Worm (Caenorhabditis elegans) whole organism, L3 larva: ENCODE data around the gene nsun-5.
A peak's percentile ranks its signal among the peaks of the same experiment; 100 is the strongest.
"Not testable (repeated sequence)": the region's sequence is repeated elsewhere in the genome, so short reads cannot be mapped to it uniquely, and the experiment has no call there.

ENCODE experiments used
- R02D3.7 ChIP-seq: fragments of 150-350 bp; optimal IDR thresholded peaks from 2 replicates; lab custom pipeline; 2014; ENCODE audit warnings: missing biosample characterization, missing genetic modification characterization
- ZK546.5 ChIP-seq: sonication (generic microtip); optimal IDR thresholded peaks from 2 replicates; lab custom pipeline; 2017; ENCODE audit warnings: missing biosample characterization, missing genetic modification characterization
- ama-1 ChIP-seq: fragments of 150-350 bp; optimal IDR thresholded peaks from 2 replicates; lab custom pipeline; 2018
- ceh-9 ChIP-seq: sonication (generic microtip); optimal IDR thresholded peaks from 2 replicates; lab custom pipeline; 2018; ENCODE audit warnings: missing biosample characterization, missing genetic modification characterization
- daf-12 ChIP-seq: fragments of 150-350 bp; optimal IDR thresholded peaks from 2 replicates; lab custom pipeline; 2014; ENCODE audit warnings: missing biosample characterization, missing genetic modification reagents, missing genetic modification characterization
- egl-27 ChIP-seq: sonication (generic microtip); optimal IDR thresholded peaks from 4 replicates; lab custom pipeline; 2017; ENCODE audit warnings: missing biosample characterization, missing genetic modification reagents, missing genetic modification characterization
- elt-2 ChIP-seq: sonication (generic microtip); optimal IDR thresholded peaks from 2 replicates; lab custom pipeline; 2016; ENCODE audit warnings: missing genetic modification reagents, mild to moderate bottlenecking, missing genetic modification characterization, missing compliant biosample characterization
- elt-3 ChIP-seq, 3 experiments: fragments of 150-350 bp in 1 of 3; sonication (generic microtip) in 2 of 3; optimal IDR thresholded peaks; 2 replicates in 2 of 3; 4 replicates in 1 of 3; lab custom pipeline; 2014 to 2017; ENCODE audit warnings: missing biosample characterization in 3 of 3, missing genetic modification characterization in 3 of 3
- fkh-2 ChIP-seq: fragments of 150-350 bp; optimal IDR thresholded peaks from 2 replicates; lab custom pipeline; 2014; ENCODE audit warnings: missing biosample characterization, missing genetic modification reagents, missing genetic modification characterization
- fos-1 ChIP-seq: fragments of 150-350 bp; optimal IDR thresholded peaks from 2 replicates; lab custom pipeline; 2014; ENCODE audit warnings: missing biosample characterization, missing genetic modification characterization
- hmg-11 ChIP-seq: sonication (generic microtip); optimal IDR thresholded peaks from 2 replicates; lab custom pipeline; 2016; ENCODE audit warnings: missing genetic modification characterization, missing compliant biosample characterization
- jun-1 ChIP-seq: fragments of 150-350 bp; optimal IDR thresholded peaks from 2 replicates; lab custom pipeline; 2014; ENCODE audit warnings: missing biosample characterization, missing genetic modification reagents, missing genetic modification characterization
- lin-15B ChIP-seq: fragments of 150-350 bp; optimal IDR thresholded peaks from 2 replicates; lab custom pipeline; 2014; ENCODE audit warnings: missing biosample characterization, missing genetic modification characterization
- lin-39 ChIP-seq: fragments of 150-350 bp; optimal IDR thresholded peaks from 2 replicates; lab custom pipeline; 2018; ENCODE audit warnings: missing biosample characterization, missing genetic modification reagents, missing genetic modification characterization
- lsy-12 ChIP-seq: sonication (generic microtip); optimal IDR thresholded peaks from 2 replicates; lab custom pipeline; 2016; ENCODE audit warnings: mild to moderate bottlenecking, missing genetic modification characterization, missing compliant biosample characterization
- mdl-1 ChIP-seq: fragments of 150-350 bp; optimal IDR thresholded peaks from 2 replicates; lab custom pipeline; 2014; ENCODE audit warnings: missing biosample characterization, missing genetic modification characterization
- mml-1 ChIP-seq: fragments of 150-350 bp; sonication (generic microtip); optimal IDR thresholded peaks from 3 replicates; lab custom pipeline; 2014; ENCODE audit warnings: missing biosample characterization, missing genetic modification characterization
- nhr-11 ChIP-seq: fragments of 150-350 bp; optimal IDR thresholded peaks from 2 replicates; lab custom pipeline; 2014; ENCODE audit warnings: missing biosample characterization, missing genetic modification characterization
- nhr-237 ChIP-seq: fragments of 150-350 bp; optimal IDR thresholded peaks from 2 replicates; lab custom pipeline; 2014; ENCODE audit warnings: missing biosample characterization, missing genetic modification characterization
- nhr-25 ChIP-seq: sonication (generic microtip); optimal IDR thresholded peaks from 2 replicates; lab custom pipeline; 2017; ENCODE audit warnings: missing biosample characterization, missing genetic modification characterization
- nhr-28 ChIP-seq: fragments of 150-350 bp; optimal IDR thresholded peaks from 2 replicates; lab custom pipeline; 2014; ENCODE audit warnings: missing biosample characterization, missing genetic modification characterization
- nhr-43 ChIP-seq: sonication (generic microtip); optimal IDR thresholded peaks from 2 replicates; lab custom pipeline; 2016; ENCODE audit warnings: mild to moderate bottlenecking, missing genetic modification characterization, missing compliant biosample characterization; ENCODE audit not compliant: poor library complexity, severe bottlenecking
- pha-4 ChIP-seq: fragments of 150-350 bp; optimal IDR thresholded peaks from 2 replicates; lab custom pipeline; 2014; ENCODE audit warnings: missing biosample characterization, missing genetic modification reagents, missing genetic modification characterization
- pqm-1 ChIP-seq: fragments of 150-350 bp; optimal IDR thresholded peaks from 2 replicates; lab custom pipeline; 2017; ENCODE audit warnings: missing biosample characterization, missing genetic modification characterization, inconsistent platforms
- skn-1 ChIP-seq: fragments of 150-350 bp; optimal IDR thresholded peaks from 2 replicates; lab custom pipeline; 2014; ENCODE audit warnings: missing biosample characterization, missing genetic modification characterization
- snpc-4 ChIP-seq: fragments of 150-350 bp; optimal IDR thresholded peaks from 2 replicates; lab custom pipeline; 2014; ENCODE audit warnings: missing biosample characterization, missing genetic modification characterization
- tbx-2 ChIP-seq: sonication (generic microtip); optimal IDR thresholded peaks from 2 replicates; lab custom pipeline; 2016; ENCODE audit warnings: mild to moderate bottlenecking, missing genetic modification characterization, missing compliant biosample characterization
- unc-62 ChIP-seq: fragments of 150-350 bp; sonication (generic microtip); optimal IDR thresholded peaks from 4 replicates; lab custom pipeline; 2014; ENCODE audit warnings: missing biosample characterization, missing genetic modification reagents, missing genetic modification characterization
- zag-1 ChIP-seq: fragments of 150-350 bp; optimal IDR thresholded peaks from 2 replicates; lab custom pipeline; 2014; ENCODE audit warnings: missing biosample characterization, missing genetic modification characterization
- ztf-4 ChIP-seq: fragments of 150-350 bp; optimal IDR thresholded peaks from 2 replicates; lab custom pipeline; 2014; ENCODE audit warnings: missing biosample characterization, missing genetic modification characterization

The nsun-5 gene

DNA sequence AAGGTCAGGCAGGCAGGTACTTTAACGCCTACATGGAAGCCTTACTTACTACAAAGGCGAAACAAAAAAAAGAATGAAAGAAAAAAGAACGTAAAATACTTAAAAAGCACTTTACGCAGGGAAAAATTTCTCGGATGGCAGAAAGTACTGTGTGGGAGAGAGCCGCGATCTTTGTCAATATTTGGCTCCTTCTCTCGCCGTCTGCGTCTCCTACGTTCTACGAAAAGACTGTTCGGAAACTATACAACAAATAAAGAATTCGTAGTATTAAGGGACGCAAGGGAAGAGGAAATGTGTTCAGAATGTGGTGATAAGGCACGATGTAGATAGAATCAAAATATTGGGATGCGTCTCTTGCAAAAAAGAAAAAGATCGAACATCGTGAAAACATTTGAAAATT is 2.3 kb upstream of the nsun-5 start:
- TF ChIP-seq elt-2 (tag; lab: Kevin White, UChicago) = peak; percentile 35
- TF ChIP-seq nhr-43 (tag; lab: Kevin White, UChicago) = no peak
- TF ChIP-seq pha-4 = peak; percentile 96
- TF ChIP-seq, all 47 proteins: peak for 2

DNA sequence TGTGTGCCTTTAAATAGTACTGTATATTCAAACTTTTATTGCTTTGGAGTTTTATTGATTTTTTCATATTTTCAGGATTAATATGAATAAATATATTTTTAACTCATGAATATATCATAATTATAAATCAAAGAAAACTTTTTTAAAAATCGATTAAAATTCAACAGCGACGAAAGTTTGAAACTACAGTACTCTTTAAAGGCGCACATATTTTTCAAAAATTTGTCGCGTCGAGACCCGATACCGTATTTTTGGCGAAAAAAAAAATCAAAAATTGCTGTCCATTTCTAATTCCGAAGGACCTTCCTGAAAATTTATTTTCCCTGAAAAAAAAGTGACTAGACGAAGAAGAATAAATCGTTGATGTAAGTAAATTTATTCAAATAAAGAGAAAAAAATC is 1.1 kb upstream of the nsun-5 start:
- no peak for TF ChIP-seq egl-27
- TF ChIP-seq, all 47 proteins: peak for 0

ce11 chrII:14983909-14984308 is 14.5 kb downstream of the nsun-5 start, which contains the start of gene Y53F4B.5:
Gene Y53F4B.5 (minus strand): TSS chrII:14984009.
- TF ChIP-seq ceh-9 (tag; lab: Kevin White, UChicago) = no peak
- no peak for TF ChIP-seq skn-1 (tag; lab: Kevin White, UChicago)
- TF ChIP-seq mdl-1 (tag; lab: Kevin White, UChicago) = no peak
- TF ChIP-seq tbx-2 (tag; lab: Kevin White, UChicago) = no peak
- TF ChIP-seq mml-1 (tag; lab: Kevin White, UChicago) = no peak

DNA sequence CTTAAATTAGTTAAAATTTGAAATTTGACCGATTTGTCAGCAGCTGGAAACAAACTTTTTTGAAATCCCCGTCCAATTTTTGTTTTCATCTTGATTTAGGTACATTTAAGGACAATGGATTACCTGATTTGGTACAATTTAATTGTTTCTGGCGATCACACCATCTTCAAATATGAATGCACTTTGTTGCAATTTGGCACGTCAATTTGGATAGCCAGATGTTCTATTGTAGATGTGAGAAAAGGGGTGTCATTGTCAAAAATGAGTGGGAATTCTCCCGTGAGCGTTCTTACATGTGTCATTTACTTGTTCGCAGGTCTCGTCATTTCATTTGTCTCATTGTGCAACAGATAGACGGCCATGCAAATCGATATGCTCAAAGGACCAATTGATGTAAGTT is 18.8 kb downstream of the nsun-5 start, which contains the start of gene Y53F4B.43:
Y53F4B.43 (plus strand) TSS at position 301 of the 400 bp plus-strand sequence.
- TF ChIP-seq ama-1 (lab: Kevin White, UChicago); snpc-4 (tag; lab: Kevin White, UChicago); jun-1 (tag; lab: Kevin White, UChicago): not testable (repeated sequence)

DNA sequence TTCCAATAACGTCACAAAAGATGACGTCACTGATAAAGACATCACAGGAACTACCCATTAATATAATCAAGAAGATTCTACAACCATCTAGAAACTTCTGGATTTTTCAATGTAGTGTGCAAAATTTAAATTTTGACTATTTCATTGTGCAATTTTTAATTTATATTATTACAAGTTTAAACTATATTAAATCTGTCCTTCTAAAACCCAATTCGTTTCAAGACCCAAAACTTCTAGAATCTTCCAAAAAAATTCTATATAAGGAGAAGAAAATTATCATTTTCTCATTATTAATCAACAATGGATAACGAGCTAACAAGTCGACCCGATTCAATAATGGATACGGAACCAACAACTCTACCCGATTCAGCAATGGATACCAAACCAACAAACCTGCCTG is 23.2 kb downstream of the nsun-5 start, which contains the start of gene Y53F4B.7:
Y53F4B.7 (plus strand) TSS at position 301 of the 400 bp plus-strand sequence.
- not testable (repeated sequence) for TF ChIP-seq jun-1 (tag; lab: Kevin White, UChicago); ZK546.5; elt-3 (tag; optimal IDR thresholded peaks at IDR 0.05; lab: Kevin White, UChicago)

- TF ChIP-seq nhr-237 (tag; lab: Kevin White, UChicago) (no peak), elt-3 (tag; optimal IDR thresholded peaks at IDR 0.05; lab: Kevin White, UChicago) (no peak), lsy-12 (tag; lab: Kevin White, UChicago) (no peak), nhr-11 (no peak), ceh-9 (tag; lab: Kevin White, UChicago) (no peak), zag-1 (tag; lab: Kevin White, UChicago) (no peak), R02D3.7 (tag; lab: Kevin White, UChicago) (no peak), skn-1 (tag; lab: Kevin White, UChicago) (no peak)
These were observed 34.0 kb downstream of the nsun-5 start, which contains the start of gene Y53F4B.10 for ce11 chrII:15003410-15003809. Gene Y53F4B.10 (minus strand): TSS chrII:15003510.

DNA sequence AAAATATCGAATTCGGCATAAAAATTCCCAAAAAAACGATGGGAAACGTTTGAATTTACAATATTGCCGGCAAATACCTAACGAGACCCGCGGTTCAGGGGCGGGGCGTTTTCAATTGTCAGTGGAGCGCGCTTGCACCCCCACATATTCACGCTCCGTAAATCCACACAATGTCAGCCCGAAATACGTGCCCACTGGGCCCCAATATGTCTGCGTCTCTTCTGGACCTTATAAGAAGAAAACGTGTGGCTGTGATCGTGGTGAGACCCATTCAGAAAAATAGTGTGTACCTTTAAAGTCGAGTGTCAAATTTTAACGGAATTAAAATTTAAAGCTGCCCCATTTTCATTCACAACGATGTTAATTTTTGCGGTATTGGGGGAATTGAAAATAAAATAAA is 35.1 kb downstream of the nsun-5 start:
- TF ChIP-seq R02D3.7 (tag; lab: Kevin White, UChicago) = peak; percentile 36
- TF ChIP-seq pqm-1 (tag; lab: Kevin White, UChicago) = no peak
- TF ChIP-seq lin-15B = peak; percentile 34

DNA sequence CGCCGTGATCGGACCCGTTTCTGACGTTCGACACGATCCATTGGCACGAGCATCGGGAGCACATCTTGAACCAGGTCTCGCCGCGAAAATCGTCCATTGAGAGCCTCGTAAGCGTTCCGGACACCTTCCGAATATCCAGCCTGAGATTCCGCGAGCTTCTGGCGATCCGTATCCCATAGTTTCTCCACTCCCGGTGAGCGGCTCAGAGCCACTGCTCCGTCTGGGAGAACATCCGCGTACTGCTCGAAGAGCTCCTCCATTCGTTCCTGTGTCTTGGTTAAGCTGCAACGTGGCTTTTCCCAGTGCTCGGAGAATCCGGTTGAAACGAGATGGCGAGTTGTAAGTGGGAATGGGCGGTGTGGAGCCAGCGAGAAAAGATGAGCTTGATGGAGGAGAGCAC is 35.7 kb downstream of the nsun-5 start:
- TF ChIP-seq unc-62 (GFP tag; lab: Kevin White, UChicago) (no peak), fos-1 (tag; lab: Kevin White, UChicago) (no peak), fkh-2 (no peak), nhr-28 (no peak), ztf-4 (tag; lab: Kevin White, UChicago) (no peak), lsy-12 (tag; lab: Kevin White, UChicago) (no peak), elt-2 (tag; lab: Kevin White, UChicago) (no peak), hmg-11 (tag; lab: Kevin White, UChicago) (no peak), daf-12 (tag; lab: Kevin White, UChicago) (no peak), ceh-9 (tag; lab: Kevin White, UChicago) (no peak), nhr-25 (tag; lab: Kevin White, UChicago) (no peak), mml-1 (tag; lab: Kevin White, UChicago) (no peak), lin-39 (tag; lab: Kevin White, UChicago) (no peak)
